Worm (Caenorhabditis elegans) whole organism, early embryonic: ENCODE measurements around the gene srxa-13.

ENCODE experiments used
- B0310.2 ChIP-seq: sonication (generic microtip); optimal IDR thresholded peaks from 2 replicates; lab custom pipeline; 2016; ENCODE audit warnings: mild to moderate bottlenecking, missing genetic modification characterization, missing compliant biosample characterization
- F13C5.2 ChIP-seq: sonication (generic microtip); optimal IDR thresholded peaks from 2 replicates; lab custom pipeline; 2017; ENCODE audit warnings: mild to moderate bottlenecking, missing genetic modification characterization, inconsistent platforms, missing compliant biosample characterization
- aly-1 ChIP-seq: sonication (generic microtip); optimal IDR thresholded peaks from 2 replicates; lab custom pipeline; 2016; ENCODE audit warnings: missing genetic modification characterization, missing compliant biosample characterization
- ama-1 ChIP-seq: fragments of 150-350 bp; optimal IDR thresholded peaks from 2 replicates; lab custom pipeline; 2014
- ceh-13 ChIP-seq: fragments of 200-800 bp; sonication (Bioruptor generic); optimal IDR thresholded peaks from 2 replicates; lab custom pipeline; 2018; ENCODE audit warnings: mild to moderate bottlenecking, missing genetic modification characterization, missing compliant biosample characterization
- ceh-36 ChIP-seq: sonication (generic microtip); optimal IDR thresholded peaks from 2 replicates; lab custom pipeline; 2016; ENCODE audit warnings: missing genetic modification characterization, inconsistent platforms, missing compliant biosample characterization
- ets-7 ChIP-seq: sonication (generic microtip); optimal IDR thresholded peaks from 2 replicates; lab custom pipeline; 2016; ENCODE audit warnings: missing genotype, missing genetic modification characterization, missing compliant biosample characterization
- flt-1 ChIP-seq: fragments of 200-800 bp; sonication (Bioruptor generic); IDR thresholded peaks from 2 replicates; pipeline ENCODE4 v1.3.6; 2022; ENCODE audit warnings: missing genetic modification characterization, missing compliant biosample characterization
- hmbx-1 ChIP-seq: sonication (generic microtip); optimal IDR thresholded peaks from 2 replicates; lab custom pipeline; 2016; ENCODE audit warnings: mild to moderate bottlenecking, missing genetic modification characterization, missing compliant biosample characterization
- hmg-4 ChIP-seq: fragments of 200-800 bp; sonication (Bioruptor generic); optimal IDR thresholded peaks from 2 replicates; lab custom pipeline; 2018; ENCODE audit warnings: mild to moderate bottlenecking, missing genetic modification characterization, missing compliant biosample characterization
- hnd-1 ChIP-seq: sonication (generic microtip); optimal IDR thresholded peaks from 2 replicates; lab custom pipeline; 2016; ENCODE audit warnings: missing genetic modification characterization, missing compliant biosample characterization
- pes-1 ChIP-seq: fragments of 200-800 bp; sonication (Bioruptor generic); IDR thresholded peaks from 2 replicates; pipeline ENCODE4 v1.3.6; 2022; ENCODE audit warnings: missing genetic modification reagents, missing genetic modification characterization, missing compliant biosample characterization
- scrt-1 ChIP-seq: fragments of 200-800 bp; sonication (Bioruptor generic); IDR thresholded peaks from 2 replicates; pipeline ENCODE4 v1.3.6; 2022; ENCODE audit warnings: missing genetic modification characterization, missing compliant biosample characterization
- sea-1 ChIP-seq: fragments of 200-800 bp; sonication (Bioruptor generic); conservative IDR thresholded peaks from 2 replicates; pipeline ENCODE4 v1.3.6; 2022; ENCODE audit warnings: missing genetic modification characterization, missing compliant biosample characterization
- tbx-11 ChIP-seq: fragments of 200-800 bp; sonication (Bioruptor generic); IDR thresholded peaks from 2 replicates; pipeline ENCODE4 v1.3.6; 2022; ENCODE audit warnings: missing genetic modification characterization, missing compliant biosample characterization
- tbx-37 ChIP-seq: fragments of 200-800 bp; sonication (Bioruptor generic); conservative IDR thresholded peaks from 2 replicates; pipeline ENCODE4 v1.3.6; 2022; ENCODE audit warnings: missing genetic modification reagents, missing genetic modification characterization, missing compliant biosample characterization
- tra-4 ChIP-seq: sonication (generic microtip); optimal IDR thresholded peaks from 2 replicates; lab custom pipeline; 2017; ENCODE audit warnings: missing genetic modification characterization, missing compliant biosample characterization

srxa-13 gene

DNA sequence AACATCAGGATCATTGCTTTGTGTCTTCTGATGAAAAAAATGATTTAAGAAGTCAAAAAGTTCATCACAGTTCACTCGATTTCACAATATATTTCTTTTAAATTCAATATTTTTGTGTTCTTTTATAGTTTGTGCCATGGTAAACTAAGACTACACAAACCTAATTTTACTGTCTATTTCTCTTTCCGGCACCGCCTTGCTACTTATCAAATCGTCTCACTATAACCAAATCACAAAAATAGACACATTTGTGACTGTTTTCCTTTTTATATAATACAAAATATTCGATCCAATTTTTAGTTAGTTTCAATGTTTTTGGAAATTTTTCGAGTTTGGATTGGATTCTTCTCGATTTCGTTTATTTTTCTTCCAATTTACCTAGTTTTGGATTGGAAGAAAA lies 24.5 kb downstream of the srxa-13 start, which contains the start of gene swt-6:
Gene swt-6, plus strand, starts transcription at position 301 of the 400 bp plus-strand sequence.
- TF ChIP-seq ceh-13 (GFP tag; lab: Kevin White, UChicago) (no peak), F13C5.2 (tag; lab: Kevin White, UChicago) (no peak), scrt-1 (GFP tag; lab: Robert Waterston, UW) (no peak), sea-1 (no peak), hmg-4 (no peak), ceh-36 (tag; lab: Kevin White, UChicago) (no peak), aly-1 (no peak), tbx-37 (GFP tag; lab: Robert Waterston, UW) (no peak), ama-1 (no peak), ets-7 (tag; lab: Kevin White, UChicago) (no peak), pes-1 (GFP tag; lab: Robert Waterston, UW) (no peak), tra-4 (tag; lab: Kevin White, UChicago) (no peak), flt-1 (GFP tag; lab: Robert Waterston, UW) (no peak), B0310.2 (tag; lab: Kevin White, UChicago) (no peak), hnd-1 (tag; lab: Kevin White, UChicago) (no peak), tbx-11 (GFP tag; lab: Robert Waterston, UW) (no peak), hmbx-1 (tag; lab: Kevin White, UChicago) (no peak)

DNA sequence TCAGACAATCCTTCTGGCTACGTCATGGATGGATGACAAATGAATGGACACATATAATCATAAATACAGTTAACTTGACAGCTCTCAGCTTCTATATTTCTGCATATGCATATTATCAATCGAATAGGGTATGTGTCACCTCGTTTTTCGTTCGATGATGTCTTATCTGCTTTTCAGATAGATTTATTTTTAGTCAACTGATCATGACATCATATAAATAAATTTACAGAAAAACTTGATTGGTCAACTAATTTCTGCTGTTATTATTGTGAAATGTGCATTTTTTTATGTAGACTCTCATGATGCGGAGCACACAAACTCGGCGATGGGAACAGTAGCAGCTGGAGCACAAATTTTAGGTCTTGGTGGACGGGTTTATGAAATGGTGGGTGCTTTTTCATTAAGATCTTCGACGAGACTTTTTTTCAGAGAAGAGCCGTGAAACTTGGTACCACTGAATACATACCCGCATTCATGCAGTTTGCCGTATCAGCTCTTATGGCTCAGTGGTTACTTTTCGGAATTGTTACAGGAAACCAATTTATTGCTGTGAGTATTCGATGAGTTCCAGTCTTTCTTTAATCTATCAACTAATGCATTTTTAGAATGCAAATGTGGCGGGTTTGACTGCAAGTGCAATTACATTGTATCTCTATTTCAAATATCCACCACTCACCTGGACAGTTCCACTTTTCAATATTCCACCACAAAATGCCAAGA lies 25.9 kb downstream of the srxa-13 start:
- TF ChIP-seq scrt-1 (GFP tag; lab: Robert Waterston, UW) (no peak), hmg-4 (no peak), ceh-36 (tag; lab: Kevin White, UChicago) (no peak), hnd-1 (tag; lab: Kevin White, UChicago) (no peak), ama-1 (no peak), tbx-11 (GFP tag; lab: Robert Waterston, UW) (no peak), flt-1 (GFP tag; lab: Robert Waterston, UW) (no peak), pes-1 (GFP tag; lab: Robert Waterston, UW) (no peak), ceh-13 (GFP tag; lab: Kevin White, UChicago) (no peak), ets-7 (tag; lab: Kevin White, UChicago) (no peak)

ce11 chrV:13957691-13958090 lies 28.1 kb downstream of the srxa-13 start:
- TF ChIP-seq ets-7 (tag; lab: Kevin White, UChicago): no peak
- TF ChIP-seq pes-1 (GFP tag; lab: Robert Waterston, UW): no peak
- no peak for TF ChIP-seq hnd-1 (tag; lab: Kevin White, UChicago)
- no peak for TF ChIP-seq hmg-4
- TF ChIP-seq tbx-37 (GFP tag; lab: Robert Waterston, UW): no peak
- TF ChIP-seq tbx-11 (GFP tag; lab: Robert Waterston, UW): no peak
- no peak for TF ChIP-seq flt-1 (GFP tag; lab: Robert Waterston, UW)
- TF ChIP-seq scrt-1 (GFP tag; lab: Robert Waterston, UW): no peak
- no peak for TF ChIP-seq tra-4 (tag; lab: Kevin White, UChicago)
- no peak for TF ChIP-seq ama-1
- TF ChIP-seq F13C5.2 (tag; lab: Kevin White, UChicago): no peak
- TF ChIP-seq aly-1: no peak
- no peak for TF ChIP-seq sea-1

DNA sequence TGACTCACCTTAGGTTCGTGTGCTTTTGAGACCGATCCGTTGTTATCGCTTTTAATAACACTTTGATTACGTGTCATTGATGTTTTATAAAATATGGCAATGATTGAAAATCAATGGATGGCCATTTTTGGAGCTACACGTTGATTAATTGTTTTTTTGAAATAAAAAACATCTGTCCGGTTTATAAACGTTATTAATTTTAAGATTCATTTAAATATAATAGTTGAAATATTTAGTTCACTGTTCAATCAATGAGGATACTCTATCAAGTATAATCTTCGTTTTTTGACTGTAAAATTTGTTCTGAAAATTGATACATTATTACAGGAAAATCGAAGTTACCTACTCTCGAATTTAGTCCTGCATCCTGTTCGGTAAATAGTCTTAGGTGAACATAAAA lies 28.6 kb downstream of the srxa-13 start, which contains the start of gene R10D12.10:
Gene R10D12.10, minus strand, starts transcription at position 101 of the 400 bp plus-strand sequence.
- TF ChIP-seq ceh-13 (GFP tag; lab: Kevin White, UChicago) (no peak), ets-7 (tag; lab: Kevin White, UChicago) (no peak), hnd-1 (tag; lab: Kevin White, UChicago) (no peak), aly-1 (no peak), scrt-1 (GFP tag; lab: Robert Waterston, UW) (no peak), F13C5.2 (tag; lab: Kevin White, UChicago) (no peak), pes-1 (GFP tag; lab: Robert Waterston, UW) (no peak), ama-1 (no peak), tbx-37 (GFP tag; lab: Robert Waterston, UW) (no peak), tra-4 (tag; lab: Kevin White, UChicago) (no peak), ceh-36 (tag; lab: Kevin White, UChicago) (no peak), hmbx-1 (tag; lab: Kevin White, UChicago) (no peak), sea-1 (no peak), flt-1 (GFP tag; lab: Robert Waterston, UW) (no peak), tbx-11 (GFP tag; lab: Robert Waterston, UW) (no peak), B0310.2 (tag; lab: Kevin White, UChicago) (no peak), hmg-4 (no peak)

DNA sequence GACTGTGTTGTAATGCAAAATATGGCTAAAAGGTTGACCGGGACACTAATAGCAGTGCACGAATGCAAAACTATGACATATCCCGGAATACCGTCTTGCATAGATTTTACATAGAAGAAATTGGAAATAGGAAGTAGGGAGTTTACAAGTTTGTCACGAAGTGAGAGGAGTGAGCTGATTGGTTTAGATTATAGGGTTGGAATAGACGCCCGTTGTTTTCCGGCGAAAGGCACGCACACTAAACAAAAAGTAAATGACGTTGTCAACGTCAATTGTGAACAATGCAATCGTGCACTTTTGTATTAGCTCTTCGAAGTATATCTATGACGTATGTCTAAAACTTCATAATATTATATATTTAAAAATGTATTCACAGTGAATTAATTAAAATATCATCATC lies 31.3 kb downstream of the srxa-13 start, which contains the start of gene srh-24:
Gene srh-24, minus strand, starts transcription at position 101 of the 400 bp plus-strand sequence.
- TF ChIP-seq ceh-36 (tag; lab: Kevin White, UChicago): no peak
- TF ChIP-seq hmg-4: no peak
- no peak for TF ChIP-seq sea-1
- TF ChIP-seq ama-1: no peak
- no peak for TF ChIP-seq hmbx-1 (tag; lab: Kevin White, UChicago)

- peak; percentile 42 for TF ChIP-seq tra-4 (tag; lab: Kevin White, UChicago)
- TF ChIP-seq tbx-11 (GFP tag; lab: Robert Waterston, UW): peak; percentile 80; the same call in 1 of the 2 replicates
- TF ChIP-seq ceh-13 (GFP tag; lab: Kevin White, UChicago): peak; percentile 50
- TF ChIP-seq hmbx-1 (tag; lab: Kevin White, UChicago): peak; percentile 47
- peak; percentile 48 for TF ChIP-seq B0310.2 (tag; lab: Kevin White, UChicago)
- peak; percentile 85 for TF ChIP-seq F13C5.2 (tag; lab: Kevin White, UChicago)
- TF ChIP-seq tbx-37 (GFP tag; lab: Robert Waterston, UW): peak; percentile 73; the same call in 1 of the 2 replicates
- TF ChIP-seq sea-1: peak; percentile 83
- peak; percentile 60 for TF ChIP-seq ceh-36 (tag; lab: Kevin White, UChicago)
- TF ChIP-seq pes-1 (GFP tag; lab: Robert Waterston, UW): peak; percentile 89
- peak; percentile 73 for TF ChIP-seq flt-1 (GFP tag; lab: Robert Waterston, UW)
- TF ChIP-seq scrt-1 (GFP tag; lab: Robert Waterston, UW): peak; percentile 77
- TF ChIP-seq ama-1: no peak
- peak; percentile 57 for TF ChIP-seq aly-1
- TF ChIP-seq hnd-1 (tag; lab: Kevin White, UChicago): peak; percentile 62
- peak; percentile 77 for TF ChIP-seq hmg-4
- TF ChIP-seq ets-7 (tag; lab: Kevin White, UChicago): peak; percentile 69
These were observed 32.4 kb downstream of the srxa-13 start, which contains the start of the genes algn-13 and R10D12.13 for ce11 chrV:13961927-13962419. algn-13 (minus strand) TSS chrV:13961977. R10D12.13 (plus strand) TSS chrV:13962417.
